Worm (Caenorhabditis elegans) whole organism, L4 larva: Measurements from ENCODE around the gene clh-1.

ENCODE experiments used
- D1046.2 ChIP-seq: fragments of 200-800 bp; sonication (Bioruptor generic); IDR thresholded peaks from 2 replicates; pipeline ENCODE4 v1.3.6; 2022; ENCODE audit warnings: missing genetic modification characterization, missing compliant biosample characterization
- F10B5.3 ChIP-seq: sonication (generic microtip); optimal IDR thresholded peaks from 2 replicates; lab custom pipeline; 2016; ENCODE audit warnings: mild to moderate bottlenecking, missing genetic modification characterization, missing compliant biosample characterization
- F44E2.7 ChIP-seq: fragments of 200-800 bp; sonication (Bioruptor generic); IDR thresholded peaks from 2 replicates; pipeline ENCODE4 v2.1.2; 2022; ENCODE audit warnings: missing genetic modification characterization, missing compliant biosample characterization
- T26A8.4 ChIP-seq: fragments of 200-800 bp; sonication (Bioruptor generic); IDR thresholded peaks from 2 replicates; pipeline ENCODE4 v1.3.6; 2022; ENCODE audit warnings: missing genetic modification characterization, missing compliant biosample characterization
- aha-1 ChIP-seq: fragments of 150-350 bp; peaks from one replicate; lab custom pipeline; 2014; ENCODE audit warnings: missing biosample characterization, missing genetic modification characterization
- ceh-20 ChIP-seq: fragments of 200-800 bp; sonication (Bioruptor generic); IDR thresholded peaks from 2 replicates; pipeline ENCODE4 v1.3.6; 2022; ENCODE audit warnings: missing genetic modification reagents, missing genetic modification characterization, missing compliant biosample characterization
- ceh-62 ChIP-seq: sonication (generic microtip); optimal IDR thresholded peaks from 2 replicates; lab custom pipeline; 2017; ENCODE audit warnings: missing biosample characterization, missing genetic modification characterization
- daf-16 ChIP-seq, 3 experiments: sonication (generic microtip); optimal IDR thresholded peaks; 2 replicates each; lab custom pipeline; 2016 to 2017; ENCODE audit warnings: missing genetic modification characterization in 3 of 3, missing genetic modification reagents in 3 of 3, mild to moderate bottlenecking in 2 of 3, missing compliant biosample characterization in 2 of 3, missing biosample characterization in 1 of 3, moderate library complexity in 1 of 3
- dmd-8 ChIP-seq: fragments of 200-800 bp; sonication (Bioruptor generic); IDR thresholded peaks from 2 replicates; pipeline ENCODE4 v1.3.6; 2022; ENCODE audit warnings: missing genetic modification characterization, missing compliant biosample characterization
- dmd-9 ChIP-seq: fragments of 200-800 bp; sonication (Bioruptor generic); IDR thresholded peaks from 2 replicates; pipeline ENCODE4 v1.3.6; 2022; ENCODE audit warnings: missing genetic modification reagents, missing genetic modification characterization, missing compliant biosample characterization
- fos-1 ChIP-seq: fragments of 150-350 bp; optimal IDR thresholded peaks from 2 replicates; lab custom pipeline; 2014; ENCODE audit warnings: missing biosample characterization, missing genetic modification characterization
- hlh-11 ChIP-seq: fragments of 200-800 bp; sonication (Bioruptor generic); optimal IDR thresholded peaks from 2 replicates; lab custom pipeline; 2018; ENCODE audit warnings: mild to moderate bottlenecking, missing genetic modification characterization, missing compliant biosample characterization
- hlh-30 ChIP-seq: sonication (generic microtip); optimal IDR thresholded peaks from 2 replicates; lab custom pipeline; 2017; ENCODE audit warnings: antibody characterized with exemption, mild to moderate bottlenecking, missing genetic modification characterization, missing compliant biosample characterization; ENCODE audit not compliant: insufficient read depth
- hmg-1.1 ChIP-seq: fragments of 200-800 bp; sonication (Bioruptor generic); IDR thresholded peaks from 2 replicates; pipeline ENCODE4 v1.3.6; 2022; ENCODE audit warnings: missing genetic modification reagents, missing genetic modification characterization, missing compliant biosample characterization
- jun-1 ChIP-seq: fragments of 150-350 bp; optimal IDR thresholded peaks from 2 replicates; lab custom pipeline; 2014; ENCODE audit warnings: missing biosample characterization, missing genetic modification reagents, missing genetic modification characterization
- lin-29 ChIP-seq: fragments of 200-800 bp; sonication (Bioruptor generic); IDR thresholded peaks from 2 replicates; pipeline ENCODE4 v1.3.6; 2022; ENCODE audit warnings: missing genetic modification reagents, missing genetic modification characterization, missing compliant biosample characterization
- madf-5 ChIP-seq, 2 experiments: fragments of 200-800 bp; sonication (Bioruptor generic); IDR thresholded peaks; 2 replicates each; pipeline ENCODE4 v1.3.6; 2022; ENCODE audit warnings: missing compliant biosample characterization in 2 of 2, missing genetic modification characterization in 2 of 2
- madf-9 ChIP-seq: fragments of 200-800 bp; sonication (Bioruptor generic); conservative IDR thresholded peaks from 2 replicates; pipeline ENCODE4 v1.3.6; 2022; ENCODE audit warnings: missing genetic modification reagents, missing genetic modification characterization, missing compliant biosample characterization
- mep-1 ChIP-seq: fragments of 150-350 bp; sonication (generic microtip); optimal IDR thresholded peaks from 3 replicates; lab custom pipeline; 2014; ENCODE audit warnings: missing biosample characterization, missing genetic modification characterization
- mes-2 ChIP-seq: sonication (generic microtip); optimal IDR thresholded peaks from 2 replicates; lab custom pipeline; 2016; ENCODE audit warnings: missing genotype, mild to moderate bottlenecking, missing genetic modification characterization, missing compliant biosample characterization; ENCODE audit not compliant: poor library complexity, severe bottlenecking
- mxl-2 ChIP-seq: fragments of 200-800 bp; sonication (Bioruptor generic); conservative IDR thresholded peaks from 2 replicates; pipeline ENCODE4 v1.3.6; 2022; ENCODE audit warnings: missing genetic modification reagents, missing genetic modification characterization, missing compliant biosample characterization
- mxl-3 ChIP-seq: fragments of 200-800 bp; sonication (Bioruptor generic); optimal IDR thresholded peaks from 2 replicates; lab custom pipeline; 2018; ENCODE audit warnings: mild to moderate bottlenecking, missing genetic modification characterization, missing compliant biosample characterization
- nhr-10 ChIP-seq: fragments of 150-350 bp; optimal IDR thresholded peaks from 2 replicates; lab custom pipeline; 2014; ENCODE audit warnings: missing biosample characterization, missing genetic modification characterization
- nhr-28 ChIP-seq: fragments of 150-350 bp; optimal IDR thresholded peaks from 2 replicates; lab custom pipeline; 2014; ENCODE audit warnings: missing biosample characterization, missing genetic modification characterization
- nhr-48 ChIP-seq: sonication (generic microtip); optimal IDR thresholded peaks from 2 replicates; lab custom pipeline; 2016; ENCODE audit warnings: mild to moderate bottlenecking, missing genetic modification characterization, missing compliant biosample characterization
- nhr-76 ChIP-seq: fragments of 150-350 bp; optimal IDR thresholded peaks from 2 replicates; lab custom pipeline; 2014; ENCODE audit warnings: missing biosample characterization, missing genetic modification characterization
- nhr-77 ChIP-seq: fragments of 150-350 bp; optimal IDR thresholded peaks from 2 replicates; lab custom pipeline; 2014; ENCODE audit warnings: missing biosample characterization, missing genetic modification characterization
- php-3 ChIP-seq: fragments of 200-800 bp; sonication (Bioruptor generic); IDR thresholded peaks from 2 replicates; pipeline ENCODE4 v1.3.6; 2022; ENCODE audit warnings: missing genetic modification reagents, missing genetic modification characterization, missing compliant biosample characterization
- rbr-2 ChIP-seq: sonication (generic microtip); optimal IDR thresholded peaks from 2 replicates; lab custom pipeline; 2016; ENCODE audit warnings: missing genotype, missing genetic modification characterization, missing compliant biosample characterization
- set-16 ChIP-seq: fragments of 200-800 bp; sonication (Bioruptor generic); IDR thresholded peaks from 2 replicates; pipeline ENCODE4 v1.3.6; 2022; ENCODE audit warnings: missing genetic modification reagents, missing genetic modification characterization, missing compliant biosample characterization
- snpc-4 ChIP-seq: fragments of 150-350 bp; optimal IDR thresholded peaks from 2 replicates; lab custom pipeline; 2014; ENCODE audit warnings: missing biosample characterization, missing genetic modification characterization
- spr-1 ChIP-seq: sonication (generic microtip); optimal IDR thresholded peaks from 2 replicates; lab custom pipeline; 2016; ENCODE audit warnings: mild to moderate bottlenecking, missing genetic modification characterization, missing compliant biosample characterization
- zag-1 ChIP-seq: fragments of 150-350 bp; optimal IDR thresholded peaks from 2 replicates; lab custom pipeline; 2014; ENCODE audit warnings: missing biosample characterization, missing genetic modification characterization
- zfp-3 ChIP-seq: fragments of 200-800 bp; sonication (Bioruptor generic); conservative IDR thresholded peaks from 2 replicates; pipeline ENCODE4 v1.3.6; 2022; ENCODE audit warnings: missing genetic modification reagents, missing genetic modification characterization, missing compliant biosample characterization

The clh-1 gene

DNA sequence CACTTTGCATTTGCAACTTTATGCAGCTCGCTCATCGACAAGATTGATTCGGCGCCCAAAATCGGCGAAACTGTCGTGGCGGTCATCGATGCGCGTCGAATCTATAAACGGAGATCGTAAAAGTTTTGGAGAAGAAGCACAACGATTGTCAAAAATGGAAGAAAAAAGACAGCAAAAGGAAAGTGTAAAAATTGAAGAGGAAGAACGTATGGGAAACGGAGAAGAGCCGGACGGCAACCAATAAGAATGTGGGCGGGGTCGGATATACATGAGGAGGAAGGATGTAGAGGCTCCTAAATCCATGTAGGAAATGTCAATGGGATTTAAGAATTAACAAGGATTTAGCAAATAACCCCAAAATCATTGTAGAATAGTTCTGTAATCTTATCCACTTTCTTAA lies 44.8 kb upstream of the clh-1 start, which contains the start of gene vab-23 (continued):
- TF ChIP-seq daf-16 (GFP tag; optimal IDR thresholded peaks at IDR 0.05; lab: Kevin White, UChicago): no peak
- TF ChIP-seq daf-16 (tag; optimal IDR thresholded peaks at IDR 0.05; lab: Kevin White, UChicago): no peak
- TF ChIP-seq nhr-77 (tag; lab: Kevin White, UChicago): no peak
- TF ChIP-seq rbr-2 (tag; lab: Kevin White, UChicago): no peak

DNA sequence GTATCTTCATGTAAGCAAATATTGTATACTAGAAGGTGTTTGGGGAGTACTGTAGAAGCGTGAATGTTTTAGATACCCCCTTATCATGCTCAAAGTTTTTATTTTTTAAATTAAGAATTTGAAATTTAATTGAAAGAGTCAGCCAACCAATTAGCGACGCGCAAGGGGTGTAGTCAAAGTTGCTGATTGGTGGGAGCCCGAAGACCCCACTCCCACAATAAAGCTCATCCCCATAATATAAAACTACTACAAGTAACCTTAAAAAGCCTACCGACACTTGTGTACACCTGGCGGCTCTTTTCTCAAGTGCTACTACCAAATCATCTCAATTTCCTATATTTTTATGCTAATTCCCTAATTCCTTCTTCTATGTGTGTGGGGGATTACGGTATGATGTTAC lies 43.5 kb upstream of the clh-1 start:
- TF ChIP-seq aha-1 (tag; lab: Kevin White, UChicago) (peak; percentile 89), dmd-8 (GFP tag; lab: Robert Waterston, UW) (no peak)
- TF ChIP-seq, all 104 proteins: peak for 1

ce11 chrII:11893323-11893722 lies 37.1 kb upstream of the clh-1 start, which contains the start of gene ZK930.2:
Gene ZK930.2, minus strand, starts transcription at chrII:11893423.
- TF ChIP-seq php-3 (GFP tag; lab: Robert Waterston, UW): no peak
- TF ChIP-seq mep-1: no peak
- no peak for TF ChIP-seq jun-1 (tag; lab: Kevin White, UChicago)
- no peak for TF ChIP-seq ceh-62 (tag; lab: Kevin White, UChicago)
- no peak for TF ChIP-seq dmd-9 (GFP tag; lab: Robert Waterston, UW)
- TF ChIP-seq fos-1 (tag; lab: Kevin White, UChicago): no peak

- no peak for TF ChIP-seq madf-5 (GFP tag; IDR thresholded peaks at IDR 0.05; lab: Robert Waterston, UW)
- no peak for TF ChIP-seq hmg-1.1 (GFP tag; lab: Robert Waterston, UW)
- no peak for TF ChIP-seq D1046.2 (GFP tag; lab: Robert Waterston, UW)
- no peak for TF ChIP-seq T26A8.4
- TF ChIP-seq mxl-2 (GFP tag; lab: Robert Waterston, UW): no peak
- no peak for TF ChIP-seq mes-2 (tag; lab: Kevin White, UChicago)
- no peak for TF ChIP-seq nhr-10
- no peak for TF ChIP-seq rbr-2 (tag; lab: Kevin White, UChicago)
- no peak for TF ChIP-seq zag-1 (tag; lab: Kevin White, UChicago)
- no peak for TF ChIP-seq nhr-48 (tag; lab: Kevin White, UChicago)
- TF ChIP-seq F44E2.7 (GFP tag; lab: Robert Waterston, UW): no peak
- TF ChIP-seq lin-29: no peak
- TF ChIP-seq nhr-76 (tag; lab: Kevin White, UChicago): no peak
- no peak for TF ChIP-seq ceh-20 (GFP tag; lab: Robert Waterston, UW)
- TF ChIP-seq madf-9: no peak
- TF ChIP-seq set-16: no peak
- TF ChIP-seq dmd-9 (GFP tag; lab: Robert Waterston, UW): no peak
- no peak for TF ChIP-seq spr-1 (tag; lab: Kevin White, UChicago)
- TF ChIP-seq hlh-11 (tag; lab: Kevin White, UChicago): no peak
These were observed 34.3 kb upstream of the clh-1 start for ce11 chrII:11890596-11890995.

DNA sequence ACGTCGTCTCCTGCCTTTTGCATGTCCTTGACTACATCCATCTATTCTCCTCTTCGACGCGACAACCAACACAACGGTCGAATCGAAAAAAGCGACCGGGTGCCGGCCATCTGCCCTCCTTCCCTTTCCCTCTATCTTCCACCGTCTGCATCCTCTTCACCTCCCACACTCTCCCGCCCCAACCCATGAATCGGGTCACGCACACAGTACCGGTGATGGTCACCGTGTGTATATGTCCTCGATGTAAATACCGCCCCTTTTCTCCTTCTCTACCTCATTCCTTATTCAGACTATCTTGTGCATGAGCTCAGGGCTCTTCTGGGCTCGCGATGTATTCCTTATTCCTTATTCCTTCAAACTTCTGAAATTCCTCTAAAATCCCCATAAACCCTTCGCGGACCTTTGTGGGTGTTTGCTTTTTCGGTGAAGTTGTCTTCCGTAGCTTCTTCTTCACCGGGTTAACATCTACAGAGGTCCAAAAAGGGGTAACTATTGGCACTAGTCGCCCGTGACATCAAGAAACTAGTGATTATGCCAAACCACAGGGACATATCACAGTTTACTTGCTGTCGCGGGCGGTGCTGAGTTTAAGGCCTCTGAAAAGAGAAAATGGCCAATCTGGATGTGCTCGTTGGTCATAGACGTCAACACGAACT lies 33.3 kb upstream of the clh-1 start:
- TF ChIP-seq zfp-3: no peak
- peak; percentile 28 for TF ChIP-seq F10B5.3
- peak; percentile 72 for TF ChIP-seq hlh-30 (tag; lab: Kevin White, UChicago)
- TF ChIP-seq set-16: 0 out of 2 replicates have a peak, but pooled peaks have one; percentile 37
- peak; percentile 52 for TF ChIP-seq mep-1
- TF ChIP-seq hlh-11 (tag; lab: Kevin White, UChicago): peak; percentile 3
- peak; percentile 71 for TF ChIP-seq mxl-3 (GFP tag; lab: Kevin White, UChicago)
- TF ChIP-seq daf-16 (GFP tag; optimal IDR thresholded peaks at IDR 0.05; lab: Kevin White, UChicago): no peak
- no peak for TF ChIP-seq daf-16 (tag; optimal IDR thresholded peaks at IDR 0.05; lab: Kevin White, UChicago)
- TF ChIP-seq nhr-28: peak; percentile 39
- TF ChIP-seq snpc-4 (tag; lab: Kevin White, UChicago): no peak
- TF ChIP-seq, all 104 proteins: peak for 7
